Worm (Caenorhabditis elegans): Measurements from ENCODE around the gene nlp-18.

nlp-18 gene

DNA sequence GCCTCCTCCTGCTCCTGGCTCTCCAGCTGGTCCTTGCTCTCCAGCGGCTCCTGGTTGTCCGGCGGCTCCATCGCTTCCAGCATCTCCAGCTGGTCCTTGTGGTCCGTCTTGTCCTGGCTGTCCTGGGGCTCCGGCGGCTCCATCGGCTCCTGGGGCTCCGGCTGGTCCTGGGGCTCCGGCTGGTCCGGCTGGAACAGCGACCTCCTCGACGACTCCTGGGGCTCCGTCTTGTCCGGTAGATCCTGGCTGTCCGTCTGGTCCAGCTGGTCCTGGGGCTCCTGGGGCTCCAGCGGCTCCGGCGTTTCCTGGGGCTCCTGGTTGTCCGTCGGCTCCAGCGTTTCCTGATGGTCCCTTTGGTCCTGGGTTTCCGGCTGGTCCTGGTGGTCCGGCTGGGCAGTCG, 14.5 kb downstream of the nlp-18 start (continued):
- TF ChIP-seq lin-13 (GFP tag; optimal IDR thresholded peaks at IDR 0.05) (no peak), jun-1 (tag; optimal IDR thresholded peaks at IDR 0.05) (no peak), nhr-111 (GFP tag; optimal IDR thresholded peaks at IDR 0.05) (no peak), lin-15B (tag; optimal IDR thresholded peaks at IDR 0.05) (no peak), aly-2 (tag; optimal IDR thresholded peaks at IDR 0.05) (no peak), Y5F2A.4 (GFP tag; optimal IDR thresholded peaks at IDR 0.05) (no peak), ceh-62 (tag; optimal IDR thresholded peaks at IDR 0.05) (no peak), lin-1 (GFP tag; IDR thresholded peaks at IDR 0.05) (no peak), sdz-12 (GFP tag; optimal IDR thresholded peaks at IDR 0.05) (no peak), F10B5.3 (tag; optimal IDR thresholded peaks at IDR 0.05) (peak; percentile 30), F26F4.8 (GFP tag; conservative IDR thresholded peaks at IDR 0.05) (no peak), attf-4 (tag; optimal IDR thresholded peaks at IDR 0.05) (no peak), hlh-11 (tag; optimal IDR thresholded peaks at IDR 0.05) (peak; percentile 10), set-16 (GFP tag; IDR thresholded peaks at IDR 0.05) (peak; percentile 99), nhr-6 (tag; optimal IDR thresholded peaks at IDR 0.05) (no peak), F37D6.2 (tag; optimal IDR thresholded peaks at IDR 0.05) (no peak), lsy-2 (tag; optimal IDR thresholded peaks at IDR 0.05) (no peak), nhr-102 (tag; optimal IDR thresholded peaks at IDR 0.05) (no peak), saeg-2 (GFP tag; IDR thresholded peaks at IDR 0.05) (no peak), nhr-42 (GFP tag; IDR thresholded peaks at IDR 0.05) (no peak), madf-5 (GFP tag; IDR thresholded peaks at IDR 0.05) (peak in 1 of 2 experiments; percentile 96; a peak in 2 of 4 replicates), tra-1 (GFP tag; IDR thresholded peaks at IDR 0.05) (no peak), nhr-237 (tag; optimal IDR thresholded peaks at IDR 0.05) (no peak), pqm-1 (tag; optimal IDR thresholded peaks at IDR 0.05) (no peak), aha-1 (tag) (peak; percentile 47), mxl-2 (GFP tag; conservative IDR thresholded peaks at IDR 0.05) (0 out of 2 replicates have a peak, but pooled peaks have one; percentile 24), zip-2 (tag; optimal IDR thresholded peaks at IDR 0.05) (no peak), T20F7.1 (GFP tag; optimal IDR thresholded peaks at IDR 0.05) (no peak), ZK546.5 (tag; optimal IDR thresholded peaks at IDR 0.05) (no peak), zag-1 (tag; optimal IDR thresholded peaks at IDR 0.05) (no peak), zfp-2 (tag; optimal IDR thresholded peaks at IDR 0.05) (no peak), ceh-32 (tag; optimal IDR thresholded peaks at IDR 0.05; ENCODE audit: poor library complexity) (no peak), daf-8 (GFP tag; IDR thresholded peaks at IDR 0.05) (no peak), lir-3 (tag; optimal IDR thresholded peaks at IDR 0.05) (no peak), ceh-44 (GFP tag; IDR thresholded peaks at IDR 0.05) (no peak), unc-130 (GFP tag; optimal IDR thresholded peaks at IDR 0.05) (no peak), duxl-1 (tag; optimal IDR thresholded peaks at IDR 0.05; ENCODE audit: poor library complexity) (no peak), F44E2.7 (GFP tag; IDR thresholded peaks at IDR 0.05) (no peak), nhr-10 (tag; optimal IDR thresholded peaks at IDR 0.05) (no peak), spr-1 (tag; optimal IDR thresholded peaks at IDR 0.05) (peak; percentile 59), nhr-76 (tag; optimal IDR thresholded peaks at IDR 0.05) (no peak), nhr-48 (tag; optimal IDR thresholded peaks at IDR 0.05) (no peak), skn-1 (tag; optimal IDR thresholded peaks at IDR 0.05) (no peak), lim-7 (GFP tag; IDR thresholded peaks at IDR 0.05) (0 out of 2 replicates have a peak, but pooled peaks have one; percentile 25), lin-29 (GFP tag; IDR thresholded peaks at IDR 0.05) (no peak; the same call in 1 of the 2 replicates), unc-39 (tag; optimal IDR thresholded peaks at IDR 0.05) (no peak), nhr-28 (tag; optimal IDR thresholded peaks at IDR 0.05) (no peak)

All from whole organism, L4 larva.